Fruit fly (Drosophila melanogaster) whole organism: ENCODE measurements around the gene Boh2.

Source experiments
- CG8478 ChIP-seq: fragments of >200 bp; optimal IDR thresholded peaks from 2 replicates; lab custom pipeline; 2018; ENCODE audit warnings: inconsistent platforms
- Dll ChIP-seq: fragments of >200 bp; optimal IDR thresholded peaks from 2 replicates; lab custom pipeline; 2017
- EcR ChIP-seq, 2 experiments: fragments of >200 bp; optimal IDR thresholded peaks; 2 replicates each; lab custom pipeline; 2017; ENCODE audit warnings: missing biosample characterization in 2 of 2, missing genetic modification characterization in 2 of 2, missing genetic modification reagents in 2 of 2
- pan ChIP-seq: fragments of >200 bp; optimal IDR thresholded peaks from 2 replicates; lab custom pipeline; 2017
- psq ChIP-seq: fragments of >200 bp; optimal IDR thresholded peaks from 2 replicates; lab custom pipeline; 2017
- usp ChIP-seq: fragments of >200 bp; optimal IDR thresholded peaks from 2 replicates; lab custom pipeline; 2017; ENCODE audit warnings: missing biosample characterization, missing genetic modification characterization, mixed read lengths

The Boh2 gene

dm6 chr2L:11171615-11172356 lies 7.0 kb upstream of the Boh2 start, which contains the start of gene Vm32E:
Gene Vm32E (minus strand): TSS chr2L:11171665.
- TF ChIP-seq Dll (lab: Kevin White, UChicago) (no peak), usp (no peak), CG8478 (lab: Kevin White, UChicago) (no peak), pan (no peak), psq (lab: Kevin White, UChicago) (no peak), EcR (GFP tag; optimal IDR thresholded peaks at IDR 0.05; lab: Kevin White, UChicago) (no peak)

- no peak for TF ChIP-seq pan
- no peak for TF ChIP-seq usp
- TF ChIP-seq psq (lab: Kevin White, UChicago): no peak
- TF ChIP-seq Dll (lab: Kevin White, UChicago): no peak
- no peak for TF ChIP-seq CG8478 (lab: Kevin White, UChicago)
- TF ChIP-seq EcR (GFP tag; optimal IDR thresholded peaks at IDR 0.05; lab: Kevin White, UChicago): no peak
Observed at dm6 chr2L:11175393-11176258, 3.2 kb upstream of the Boh2 start.

dm6 chr2L:11178334-11178733 lies 498 bp upstream of the Boh2 start:
- TF ChIP-seq CG8478 (lab: Kevin White, UChicago) (no peak), psq (lab: Kevin White, UChicago) (no peak), Dll (lab: Kevin White, UChicago) (no peak), pan (no peak), usp (no peak), EcR (GFP tag; optimal IDR thresholded peaks at IDR 0.05; lab: Kevin White, UChicago) (no peak)

dm6 chr2L:11182148-11182593 lies 3.3 kb downstream of the Boh2 start:
- no peak for TF ChIP-seq pan
- TF ChIP-seq psq (lab: Kevin White, UChicago): no peak
- no peak for TF ChIP-seq Dll (lab: Kevin White, UChicago)
- TF ChIP-seq usp: no peak
- no peak for TF ChIP-seq EcR (GFP tag; optimal IDR thresholded peaks at IDR 0.05; lab: Kevin White, UChicago)
- no peak for TF ChIP-seq CG8478 (lab: Kevin White, UChicago)

dm6 chr2L:11182610-11183243 lies 3.9 kb downstream of the Boh2 start:
- TF ChIP-seq usp (no peak), Dll (lab: Kevin White, UChicago) (no peak), EcR (GFP tag; optimal IDR thresholded peaks at IDR 0.05; lab: Kevin White, UChicago) (no peak), CG8478 (lab: Kevin White, UChicago) (no peak), psq (lab: Kevin White, UChicago) (no peak), pan (no peak)

dm6 chr2L:11184144-11184543 lies 5.3 kb downstream of the Boh2 start:
- TF ChIP-seq psq (lab: Kevin White, UChicago) (no peak), Dll (lab: Kevin White, UChicago) (no peak), CG8478 (lab: Kevin White, UChicago) (no peak), EcR (GFP tag; optimal IDR thresholded peaks at IDR 0.05; lab: Kevin White, UChicago) (no peak), pan (no peak), usp (no peak)

dm6 chr2L:11188395-11189115 lies 9.7 kb downstream of the Boh2 start:
- TF ChIP-seq usp (no peak), pan (no peak), psq (lab: Kevin White, UChicago) (no peak), EcR (GFP tag; optimal IDR thresholded peaks at IDR 0.05; lab: Kevin White, UChicago) (no peak), Dll (lab: Kevin White, UChicago) (no peak), CG8478 (lab: Kevin White, UChicago) (no peak)

dm6 chr2L:11189116-11189449 lies 10.3 kb downstream of the Boh2 start:
- peak; percentile 71 for TF ChIP-seq pan
- TF ChIP-seq psq (lab: Kevin White, UChicago): no peak

- no peak for TF ChIP-seq Dll (lab: Kevin White, UChicago)
- no peak for TF ChIP-seq EcR (GFP tag; optimal IDR thresholded peaks at IDR 0.05; lab: Kevin White, UChicago)
- no peak for TF ChIP-seq CG8478 (lab: Kevin White, UChicago)
- no peak for TF ChIP-seq pan
- no peak for TF ChIP-seq psq (lab: Kevin White, UChicago)
Observed at dm6 chr2L:11190165-11190564, 11.3 kb downstream of the Boh2 start.

- no peak for TF ChIP-seq Dll (lab: Kevin White, UChicago)
- no peak for TF ChIP-seq CG8478 (lab: Kevin White, UChicago)
- TF ChIP-seq pan: no peak
- no peak for TF ChIP-seq EcR (GFP tag; optimal IDR thresholded peaks at IDR 0.05; lab: Kevin White, UChicago)
- no peak for TF ChIP-seq usp
- no peak for TF ChIP-seq psq (lab: Kevin White, UChicago)
Observed at dm6 chr2L:11192691-11193090, 13.9 kb downstream of the Boh2 start.

- TF ChIP-seq psq (lab: Kevin White, UChicago): no peak
- no peak for TF ChIP-seq pan
- TF ChIP-seq Dll (lab: Kevin White, UChicago): no peak
- no peak for TF ChIP-seq EcR (GFP tag; optimal IDR thresholded peaks at IDR 0.05; lab: Kevin White, UChicago)
- no peak for TF ChIP-seq usp
- TF ChIP-seq CG8478 (lab: Kevin White, UChicago): no peak
Observed at dm6 chr2L:11196219-11196618, 17.4 kb downstream of the Boh2 start.
